Fruit fly (Drosophila melanogaster): ENCODE results near the gene Smr.

Gene Smr

dm6 chrX:12754348-12754733, 11.9 kb upstream of the Smr start (continued):
- TF ChIP-seq Max (GFP tag; optimal IDR thresholded peaks at IDR 0.05) (peak; percentile 88), wor (GFP tag; IDR thresholded peaks at IDR 0.05) (peak; percentile 86), sna (GFP tag; IDR thresholded peaks at IDR 0.05; ENCODE audit: partially characterized antibody) (no peak), Sin3A (optimal IDR thresholded peaks at IDR 0.05) (no peak), CG6683 (GFP tag; optimal IDR thresholded peaks at IDR 0.05) (peak; percentile 85), dmrt11E (tag; optimal IDR thresholded peaks at IDR 0.05) (peak; percentile 71), Meics (GFP tag; optimal IDR thresholded peaks at IDR 0.05) (peak; percentile 95), emc (GFP tag; optimal IDR thresholded peaks at IDR 0.05) (peak; percentile 80), NC2β (GFP tag; optimal IDR thresholded peaks at IDR 0.05) (peak; percentile 54), Mes4 (GFP tag; optimal IDR thresholded peaks at IDR 0.05) (peak; percentile 58), Lim3 (GFP tag; IDR thresholded peaks at IDR 0.05) (peak; percentile 89), zfh1 (GFP tag; IDR thresholded peaks at IDR 0.05) (peak; percentile 93), NK7.1 (GFP tag; optimal IDR thresholded peaks at IDR 0.05) (peak; percentile 66), nerfin-2 (GFP tag; IDR thresholded peaks at IDR 0.05; ENCODE audit: partially characterized antibody) (no peak), Usf (GFP tag; optimal IDR thresholded peaks at IDR 0.05) (peak; percentile 88), CG5180 (GFP tag; optimal IDR thresholded peaks at IDR 0.05) (peak; percentile 32), CG6765 (GFP tag; optimal IDR thresholded peaks at IDR 0.05) (peak; percentile 56), Fer1 (GFP tag; optimal IDR thresholded peaks at IDR 0.05) (peak; percentile 89), CG17385 (GFP tag; optimal IDR thresholded peaks at IDR 0.05) (peak; percentile 86), CG4707 (GFP tag; optimal IDR thresholded peaks at IDR 0.05) (peak; percentile 38), sens (GFP tag) (peak; percentile 93), Mad (GFP tag; optimal IDR thresholded peaks at IDR 0.05) (peak; percentile 73), pan (optimal IDR thresholded peaks at IDR 0.05) (no peak), pan (GFP tag; optimal IDR thresholded peaks at IDR 0.05 in 1 of 2, IDR thresholded peaks at IDR 0.05 in 1 of 2) (peak in 1 of 2 experiments; percentile 97), btn (GFP tag; optimal IDR thresholded peaks at IDR 0.05) (peak; percentile 33), CG2202 (tag; optimal IDR thresholded peaks at IDR 0.05) (peak; percentile 45)

DNA sequence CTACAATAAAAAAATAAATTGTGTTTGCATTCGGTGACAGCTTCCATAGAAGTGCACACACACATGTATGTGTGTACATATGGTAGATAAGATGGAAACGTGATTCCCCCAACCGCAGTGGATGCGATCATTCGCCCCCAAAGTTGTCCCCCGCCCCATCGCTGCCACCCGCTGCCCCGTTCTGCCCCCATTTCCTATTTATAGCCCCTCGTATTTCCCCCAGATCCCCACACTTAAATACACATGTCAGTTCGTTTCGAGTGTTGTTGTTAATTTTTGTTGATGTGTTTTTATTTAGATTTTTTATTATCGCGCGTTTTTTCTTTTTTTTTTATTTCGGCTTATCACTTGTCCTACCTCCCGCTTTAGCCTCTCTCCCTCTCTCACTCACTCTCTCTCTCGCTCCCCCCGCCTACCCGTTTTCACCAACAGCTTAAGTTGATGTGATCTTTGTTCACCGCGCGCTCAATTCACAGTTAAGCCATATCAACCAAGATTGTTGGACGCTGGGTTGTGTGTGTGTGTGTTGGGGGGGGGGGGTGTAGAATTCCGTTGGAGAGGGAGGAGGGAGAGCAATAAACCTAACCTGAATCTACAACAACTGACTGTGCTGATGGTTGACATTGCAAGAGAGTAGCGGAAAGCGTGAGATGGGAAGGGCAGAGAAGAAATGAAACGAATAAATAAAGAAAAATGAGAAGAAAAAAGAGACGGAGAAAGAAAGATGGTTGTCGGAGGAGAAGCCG, 11.4 kb upstream of the Smr start:
- TF ChIP-seq ham (GFP tag; IDR thresholded peaks at IDR 0.05), result peak; percentile 27; the same call in 1 of the 2 replicates
- no peak for TF ChIP-seq D (optimal IDR thresholded peaks at IDR 0.05)
- no peak for TF ChIP-seq D (GFP tag; optimal IDR thresholded peaks at IDR 0.05)
- peak; percentile 55 for TF ChIP-seq twi (tag; optimal IDR thresholded peaks at IDR 0.05)
- no peak for TF ChIP-seq bowl (GFP tag; IDR thresholded peaks at IDR 0.05)
- 0 out of 4 replicates have a peak, but pooled peaks have one; percentile 79 for TF ChIP-seq chinmo (GFP tag; IDR thresholded peaks at IDR 0.05; ENCODE audit: partially characterized antibody)
- TF ChIP-seq ash1 (GFP tag; optimal IDR thresholded peaks at IDR 0.05), result peak; percentile 83
- no peak for TF ChIP-seq odd (GFP tag; optimal IDR thresholded peaks at IDR 0.05)
- TF ChIP-seq sens (GFP tag), result peak; percentile 62
- TF ChIP-seq CG4854 (GFP tag; optimal IDR thresholded peaks at IDR 0.05), result no peak
- peak; percentile 28 for TF ChIP-seq Abd-B (GFP tag; optimal IDR thresholded peaks at IDR 0.05)
- peak; percentile 17 for TF ChIP-seq CG5180 (GFP tag; optimal IDR thresholded peaks at IDR 0.05)
- peak; percentile 23 for TF ChIP-seq mirr (GFP tag; optimal IDR thresholded peaks at IDR 0.05)
- peak; percentile 67 for TF ChIP-seq CG34376 (GFP tag; optimal IDR thresholded peaks at IDR 0.05)
- peak; percentile 17 for TF ChIP-seq Lhr (GFP tag; optimal IDR thresholded peaks at IDR 0.05)
- TF ChIP-seq Hr78 (GFP tag; optimal IDR thresholded peaks at IDR 0.05), result peak in 1 of 2 experiments; percentile 48
- no peak for TF ChIP-seq CG8290 (GFP tag; optimal IDR thresholded peaks at IDR 0.05)
- peak in 1 of 2 experiments; percentile 62 for TF ChIP-seq CG8290 (tag; optimal IDR thresholded peaks at IDR 0.05)
- peak; percentile 86 for TF ChIP-seq bigmax (GFP tag; optimal IDR thresholded peaks at IDR 0.05)
- TF ChIP-seq CG17912 (GFP tag; optimal IDR thresholded peaks at IDR 0.05), result peak; percentile 38
- TF ChIP-seq yki (optimal IDR thresholded peaks at IDR 0.05), result no peak
- TF ChIP-seq CG18476 (GFP tag; optimal IDR thresholded peaks at IDR 0.05), result no peak
- peak; percentile 38; the same call in 1 of the 2 replicates for TF ChIP-seq CG10366 (GFP tag; IDR thresholded peaks at IDR 0.05)
- peak; percentile 37 for TF ChIP-seq corto (GFP tag; optimal IDR thresholded peaks at IDR 0.05)
- no peak for TF ChIP-seq Bdp1 (GFP tag; optimal IDR thresholded peaks at IDR 0.05)
- no peak for TF ChIP-seq Ptx1 (GFP tag; IDR thresholded peaks at IDR 0.05)
- TF ChIP-seq az2 (GFP tag; optimal IDR thresholded peaks at IDR 0.05), result no peak
